Worm (Caenorhabditis elegans): ENCODE results near the gene srh-241.
A peak's percentile ranks its signal among the peaks of the same experiment; 100 is the strongest.

The srh-241 gene

ce11 chrV:2909525-2909924 lies 40.1 kb upstream of the srh-241 start, which contains the start of gene zmp-3:
TSS of gene zmp-3 (minus strand) at chrV:2909625.
- TF ChIP-seq elt-3 (tag; optimal IDR thresholded peaks at IDR 0.05) (peak in 1 of 6 experiments; percentile 42), C04F5.9 (tag; optimal IDR thresholded peaks at IDR 0.05) (no peak), ceh-88 (GFP tag; IDR thresholded peaks at IDR 0.05) (no peak), alr-1 (tag; optimal IDR thresholded peaks at IDR 0.05; ENCODE audit: borderline replicate concordance) (no peak), nhr-85 (tag) (peak; percentile 60)

ce11 chrV:2903227-2903626 lies 33.8 kb upstream of the srh-241 start, which contains the start of gene C31B8.7:
TSS of gene C31B8.7 (minus strand) at chrV:2903327.
- TF ChIP-seq swsn-7 (tag; optimal IDR thresholded peaks at IDR 0.05) (no peak), lsy-2 (tag; optimal IDR thresholded peaks at IDR 0.05) (no peak)

ce11 chrV:2899867-2900266 lies 30.5 kb upstream of the srh-241 start, which contains the start of gene str-46:
TSS of gene str-46 (minus strand) at chrV:2899967.
- no peak for TF ChIP-seq rnt-1 (tag; optimal IDR thresholded peaks at IDR 0.05)
- no peak for TF ChIP-seq efl-1 (optimal IDR thresholded peaks at IDR 0.05)
- peak in 1 of 2 experiments; percentile 8 for TF ChIP-seq efl-1 (GFP tag; optimal IDR thresholded peaks at IDR 0.05 in 1 of 2)

- no peak for TF ChIP-seq nhr-76 (tag; optimal IDR thresholded peaks at IDR 0.05)
- peak; percentile 3 for TF ChIP-seq elt-2 (tag; optimal IDR thresholded peaks at IDR 0.05)
Observed at ce11 chrV:2896198-2896660, 26.8 kb upstream of the srh-241 start, which contains the start of gene pals-32. TSS of gene pals-32 (plus strand) at chrV:2896610.

ce11 chrV:2892976-2893375 lies 23.6 kb upstream of the srh-241 start, which contains the start of gene srh-127:
TSS of gene srh-127 (plus strand) at chrV:2893276.
- TF ChIP-seq mdl-1 (tag; optimal IDR thresholded peaks at IDR 0.05), result no peak
- TF ChIP-seq pax-3 (tag; optimal IDR thresholded peaks at IDR 0.05), result no peak
- no peak for TF ChIP-seq efl-1 (optimal IDR thresholded peaks at IDR 0.05)
- peak in 1 of 2 experiments; percentile 17 for TF ChIP-seq efl-1 (GFP tag; optimal IDR thresholded peaks at IDR 0.05 in 1 of 2)

ce11 chrV:2891927-2892326 lies 22.5 kb upstream of the srh-241 start, which contains the start of gene F37B4.15:
TSS of gene F37B4.15 (plus strand) at chrV:2892227.
- no peak for TF ChIP-seq xbp-1 (tag; optimal IDR thresholded peaks at IDR 0.05)
- no peak for TF ChIP-seq ceh-88 (GFP tag; IDR thresholded peaks at IDR 0.05)
- TF ChIP-seq mab-9 (GFP tag; IDR thresholded peaks at IDR 0.05), result no peak
- TF ChIP-seq ama-1 (optimal IDR thresholded peaks at IDR 0.05), result no peak

- TF ChIP-seq rnt-1 (tag; optimal IDR thresholded peaks at IDR 0.05), result no peak
- no peak for TF ChIP-seq nhr-12 (tag; optimal IDR thresholded peaks at IDR 0.05)
- no peak for TF ChIP-seq ceh-90 (tag; optimal IDR thresholded peaks at IDR 0.05)
- no peak for TF ChIP-seq mef-2 (tag; optimal IDR thresholded peaks at IDR 0.05)
- TF ChIP-seq lin-15B (tag; optimal IDR thresholded peaks at IDR 0.05), result no peak
- no peak for TF ChIP-seq aha-1 (tag; optimal IDR thresholded peaks at IDR 0.05)
Observed at ce11 chrV:2888681-2889080, 19.3 kb upstream of the srh-241 start, which contains the start of gene srw-4. TSS of gene srw-4 (minus strand) at chrV:2888781.

- TF ChIP-seq lin-15B (tag; optimal IDR thresholded peaks at IDR 0.05), result no peak
- no peak for TF ChIP-seq elt-3 (tag; optimal IDR thresholded peaks at IDR 0.05)
- no peak for TF ChIP-seq F16B12.6 (tag; optimal IDR thresholded peaks at IDR 0.05)
- no peak for TF ChIP-seq sptf-1 (tag; optimal IDR thresholded peaks at IDR 0.05)
- no peak for TF ChIP-seq vab-15 (tag; optimal IDR thresholded peaks at IDR 0.05)
- TF ChIP-seq lsy-2 (tag; optimal IDR thresholded peaks at IDR 0.05), result no peak
- no peak for TF ChIP-seq ceh-82 (tag; optimal IDR thresholded peaks at IDR 0.05)
- TF ChIP-seq fkh-4 (tag; optimal IDR thresholded peaks at IDR 0.05; ENCODE audit: borderline replicate concordance), result no peak
Observed at ce11 chrV:2888265-2888664, 18.9 kb upstream of the srh-241 start.

All from whole organism, L1 larva.